Fruit fly (Drosophila melanogaster) whole organism, embryonic: ENCODE data around the gene REG.

Experiments
- CG10979 ChIP-seq: fragments of 200-800 bp; sonication (Bioruptor generic); optimal IDR thresholded peaks from 2 replicates; lab custom pipeline; 2018; ENCODE audit warnings: missing biosample characterization, mild to moderate bottlenecking, missing genetic modification characterization, moderate library complexity
- CG11723 ChIP-seq: fragments of 200-800 bp; sonication (Bioruptor generic); optimal IDR thresholded peaks from 2 replicates; lab custom pipeline; 2017; ENCODE audit warnings: missing biosample characterization, mild to moderate bottlenecking, missing genetic modification characterization
- CG12104 ChIP-seq: fragments of 200-800 bp; sonication (Bioruptor generic); optimal IDR thresholded peaks from 3 replicates; lab custom pipeline; 2016; ENCODE audit warnings: missing biosample characterization, missing genetic modification characterization
- CG12155 ChIP-seq: fragments of 200-800 bp; sonication (Bioruptor generic); optimal IDR thresholded peaks from 3 replicates; lab custom pipeline; 2016; ENCODE audit warnings: missing biosample characterization, missing genetic modification characterization
- CG12744 ChIP-seq: fragments of 200-800 bp; sonication (Bioruptor generic); optimal IDR thresholded peaks from 2 replicates; lab custom pipeline; 2016; ENCODE audit warnings: missing biosample characterization, missing genetic modification characterization
- CG13296 ChIP-seq: fragments of 200-800 bp; sonication (Bioruptor generic); optimal IDR thresholded peaks from 3 replicates; lab custom pipeline; 2018; ENCODE audit warnings: missing biosample characterization, mild to moderate bottlenecking, missing genetic modification characterization
- CG13424 ChIP-seq: fragments of 200-800 bp; sonication (Bioruptor generic); optimal IDR thresholded peaks from 2 replicates; lab custom pipeline; 2019; ENCODE audit warnings: missing biosample characterization, mild to moderate bottlenecking, missing genetic modification characterization, moderate library complexity
- CG15479 ChIP-seq: fragments of 200-800 bp; sonication (Bioruptor generic); optimal IDR thresholded peaks from 3 replicates; lab custom pipeline; 2019; ENCODE audit warnings: missing biosample characterization, mild to moderate bottlenecking, missing genetic modification characterization, moderate library complexity
- CG15514 ChIP-seq: fragments of 200-800 bp; sonication (Bioruptor generic); optimal IDR thresholded peaks from 3 replicates; lab custom pipeline; 2017; ENCODE audit warnings: missing biosample characterization, missing genetic modification characterization, mild to moderate bottlenecking, moderate library complexity, missing genetic modification reagents
- CG16863 ChIP-seq: fragments of 200-800 bp; sonication (Bioruptor generic); optimal IDR thresholded peaks from 3 replicates; lab custom pipeline; 2016; ENCODE audit warnings: missing biosample characterization, missing genetic modification characterization
- CG31441 ChIP-seq: fragments of 200-800 bp; sonication (Bioruptor generic); IDR thresholded peaks from 2 replicates; pipeline ENCODE4 v1.3.6; 2022; ENCODE audit warnings: missing biosample characterization, missing genetic modification characterization
- CG3163 ChIP-seq: fragments of 200-800 bp; sonication (Bioruptor generic); optimal IDR thresholded peaks from 3 replicates; lab custom pipeline; 2016; ENCODE audit warnings: missing biosample characterization, missing genetic modification characterization
- CG3407 ChIP-seq: fragments of 200-800 bp; sonication (Bioruptor generic); optimal IDR thresholded peaks from 2 replicates; lab custom pipeline; 2018; ENCODE audit warnings: missing biosample characterization, mild to moderate bottlenecking, missing genetic modification characterization
- CG3838 ChIP-seq: fragments of 200-800 bp; sonication (Bioruptor generic); optimal IDR thresholded peaks from 3 replicates; lab custom pipeline; 2016; ENCODE audit warnings: missing biosample characterization, missing genetic modification characterization
- CG42726 ChIP-seq: fragments of 200-800 bp; sonication (Bioruptor generic); IDR thresholded peaks from 2 replicates; pipeline ENCODE4 v1.3.6; 2022; ENCODE audit warnings: missing biosample characterization, missing genetic modification characterization; ENCODE audit not compliant: partially characterized antibody
- CG4617 ChIP-seq: fragments of 200-800 bp; sonication (Bioruptor generic); optimal IDR thresholded peaks from 3 replicates; lab custom pipeline; 2016; ENCODE audit warnings: missing biosample characterization, missing genetic modification characterization, borderline replicate concordance
- CG4707 ChIP-seq: fragments of 200-800 bp; sonication (Bioruptor generic); optimal IDR thresholded peaks from 2 replicates; lab custom pipeline; 2018; ENCODE audit warnings: missing biosample characterization, mild to moderate bottlenecking, missing genetic modification characterization, moderate library complexity
- CG5180 ChIP-seq: fragments of 200-800 bp; sonication (Bioruptor generic); optimal IDR thresholded peaks from 3 replicates; lab custom pipeline; 2017; ENCODE audit warnings: missing biosample characterization, missing genetic modification characterization, mild to moderate bottlenecking, moderate library complexity, missing genetic modification reagents
- CG7745 ChIP-seq: fragments of 200-800 bp; sonication (Bioruptor generic); optimal IDR thresholded peaks from 2 replicates; lab custom pipeline; 2018; ENCODE audit warnings: missing biosample characterization, mild to moderate bottlenecking, missing genetic modification characterization, moderate library complexity
- CG7928 ChIP-seq: fragments of 200-800 bp; sonication (Bioruptor generic); optimal IDR thresholded peaks from 2 replicates; lab custom pipeline; 2017; ENCODE audit warnings: missing biosample characterization, mild to moderate bottlenecking, missing genetic modification characterization
- CHES-1-like ChIP-seq: fragments of 200-800 bp; sonication (Bioruptor generic); optimal IDR thresholded peaks from 2 replicates; lab custom pipeline; 2016; ENCODE audit warnings: missing biosample characterization, missing genetic modification characterization
- D ChIP-seq, 2 experiments: fragments of 200-800 bp in 1 of 2; fragments of >200 bp in 1 of 2; sonication (Bioruptor generic) in 1 of 2; optimal IDR thresholded peaks; 2 replicates in 1 of 2; 3 replicates in 1 of 2; lab custom pipeline; 2017; ENCODE audit warnings: mild to moderate bottlenecking in 1 of 2, missing biosample characterization in 1 of 2, missing genetic modification characterization in 1 of 2, missing genetic modification reagents in 1 of 2
- Fer2 ChIP-seq: fragments of 200-800 bp; sonication (Bioruptor generic); optimal IDR thresholded peaks from 2 replicates; lab custom pipeline; 2018; ENCODE audit warnings: missing biosample characterization, mild to moderate bottlenecking, missing genetic modification characterization, moderate library complexity
- H15 ChIP-seq: fragments of 200-800 bp; sonication (Bioruptor generic); IDR thresholded peaks from 3 replicates; pipeline ENCODE4 v1.3.6; 2022; ENCODE audit warnings: missing biosample characterization, missing genetic modification characterization
- Hmx ChIP-seq: fragments of 200-800 bp; sonication (Bioruptor generic); optimal IDR thresholded peaks from 2 replicates; lab custom pipeline; 2016; ENCODE audit warnings: missing biosample characterization, missing genetic modification characterization
- Hr51 ChIP-seq, 2 experiments: fragments of 200-800 bp; sonication (Bioruptor generic); optimal IDR thresholded peaks; 2 replicates in 1 of 2; 3 replicates in 1 of 2; lab custom pipeline; 2016 to 2018; ENCODE audit warnings: missing biosample characterization in 2 of 2, missing genetic modification characterization in 2 of 2, mild to moderate bottlenecking in 1 of 2, moderate library complexity in 1 of 2
- Kr ChIP-seq: fragments of 200-800 bp; sonication (Bioruptor generic); optimal IDR thresholded peaks from 2 replicates; lab custom pipeline; 2017; ENCODE audit warnings: missing biosample characterization, mild to moderate bottlenecking, missing genetic modification characterization
- Mad ChIP-seq: fragments of 200-800 bp; sonication (Bioruptor generic); optimal IDR thresholded peaks from 2 replicates; lab custom pipeline; 2016; ENCODE audit warnings: missing biosample characterization, missing genetic modification characterization
- Myb ChIP-seq: fragments of 200-800 bp; sonication (Bioruptor generic); optimal IDR thresholded peaks from 2 replicates; lab custom pipeline; 2016; ENCODE audit warnings: missing biosample characterization, missing genetic modification characterization
- Optix ChIP-seq: fragments of 200-800 bp; sonication (Bioruptor generic); IDR thresholded peaks from 3 replicates; pipeline ENCODE4 v1.3.6; 2022; ENCODE audit warnings: missing biosample characterization, missing genetic modification characterization
- TFAM ChIP-seq: fragments of 200-800 bp; sonication (Bioruptor generic); optimal IDR thresholded peaks from 2 replicates; lab custom pipeline; 2017; ENCODE audit warnings: missing biosample characterization, missing genetic modification characterization, inconsistent platforms
- YL-1 ChIP-seq: fragments of 200-800 bp; sonication (Bioruptor generic); optimal IDR thresholded peaks from 3 replicates; lab custom pipeline; 2017; ENCODE audit warnings: missing biosample characterization, mild to moderate bottlenecking, missing genetic modification characterization
- az2 ChIP-seq: fragments of 200-800 bp; sonication (Bioruptor generic); optimal IDR thresholded peaks from 3 replicates; lab custom pipeline; 2016; ENCODE audit warnings: missing biosample characterization, missing genetic modification characterization
- bab2 ChIP-seq: fragments of 200-800 bp; sonication (Bioruptor generic); optimal IDR thresholded peaks from 2 replicates; lab custom pipeline; 2016; ENCODE audit warnings: missing biosample characterization, missing genetic modification characterization
- chn ChIP-seq: fragments of 200-800 bp; sonication (Bioruptor generic); optimal IDR thresholded peaks from 2 replicates; lab custom pipeline; 2016; ENCODE audit warnings: missing biosample characterization, missing genetic modification characterization
- emc ChIP-seq: fragments of 200-800 bp; sonication (Bioruptor generic); optimal IDR thresholded peaks from 2 replicates; lab custom pipeline; 2016; ENCODE audit warnings: missing biosample characterization, missing genetic modification characterization
- exex ChIP-seq: fragments of 200-800 bp; sonication (Bioruptor generic); optimal IDR thresholded peaks from 4 replicates; lab custom pipeline; 2018; ENCODE audit warnings: missing biosample characterization, mild to moderate bottlenecking, missing genetic modification characterization, moderate library complexity
- grau ChIP-seq: fragments of 200-800 bp; optimal IDR thresholded peaks from 3 replicates; lab custom pipeline; 2019; ENCODE audit warnings: missing biosample characterization, mild to moderate bottlenecking, missing genetic modification characterization, moderate library complexity
- lilli ChIP-seq: fragments of 200-800 bp; sonication (Bioruptor generic); optimal IDR thresholded peaks from 3 replicates; lab custom pipeline; 2016; ENCODE audit warnings: missing biosample characterization, missing genetic modification characterization
- p53 ChIP-seq: fragments of 200-800 bp; sonication (Bioruptor generic); optimal IDR thresholded peaks from 2 replicates; lab custom pipeline; 2016; ENCODE audit warnings: missing biosample characterization, missing genetic modification characterization
- peb ChIP-seq: fragments of 200-800 bp; sonication (Bioruptor generic); IDR thresholded peaks from 2 replicates; pipeline ENCODE4 v1.3.6; 2022; ENCODE audit warnings: missing biosample characterization, missing genetic modification characterization
- ranshi ChIP-seq: fragments of 200-800 bp; sonication (Bioruptor generic); IDR thresholded peaks from 2 replicates; pipeline ENCODE4 v1.3.6; 2022; ENCODE audit warnings: missing biosample characterization, missing genetic modification characterization
- salm ChIP-seq: fragments of 200-800 bp; sonication (Bioruptor generic); optimal IDR thresholded peaks from 2 replicates; lab custom pipeline; 2018; ENCODE audit warnings: missing biosample characterization, mild to moderate bottlenecking, missing genetic modification characterization
- stc ChIP-seq: fragments of 200-800 bp; sonication (Bioruptor generic); IDR thresholded peaks from 2 replicates; pipeline ENCODE4 v1.3.6; 2022; ENCODE audit warnings: missing biosample characterization, missing genetic modification characterization
- tin ChIP-seq: fragments of 200-800 bp; sonication (Bioruptor generic); optimal IDR thresholded peaks from 3 replicates; lab custom pipeline; 2016; ENCODE audit warnings: missing biosample characterization, missing genetic modification characterization
- tx ChIP-seq: fragments of 200-800 bp; sonication (Bioruptor generic); optimal IDR thresholded peaks from 2 replicates; lab custom pipeline; 2016; ENCODE audit warnings: missing biosample characterization, missing genetic modification characterization
- usp ChIP-seq: fragments of >200 bp; optimal IDR thresholded peaks from 2 replicates; lab custom pipeline; 2017; ENCODE audit warnings: missing biosample characterization, missing genetic modification characterization
- zfh1 ChIP-seq: fragments of 200-800 bp; sonication (Bioruptor generic); IDR thresholded peaks from 3 replicates; pipeline ENCODE4 v1.3.6; 2022; ENCODE audit warnings: missing biosample characterization, missing genetic modification characterization

The REG gene

DNA sequence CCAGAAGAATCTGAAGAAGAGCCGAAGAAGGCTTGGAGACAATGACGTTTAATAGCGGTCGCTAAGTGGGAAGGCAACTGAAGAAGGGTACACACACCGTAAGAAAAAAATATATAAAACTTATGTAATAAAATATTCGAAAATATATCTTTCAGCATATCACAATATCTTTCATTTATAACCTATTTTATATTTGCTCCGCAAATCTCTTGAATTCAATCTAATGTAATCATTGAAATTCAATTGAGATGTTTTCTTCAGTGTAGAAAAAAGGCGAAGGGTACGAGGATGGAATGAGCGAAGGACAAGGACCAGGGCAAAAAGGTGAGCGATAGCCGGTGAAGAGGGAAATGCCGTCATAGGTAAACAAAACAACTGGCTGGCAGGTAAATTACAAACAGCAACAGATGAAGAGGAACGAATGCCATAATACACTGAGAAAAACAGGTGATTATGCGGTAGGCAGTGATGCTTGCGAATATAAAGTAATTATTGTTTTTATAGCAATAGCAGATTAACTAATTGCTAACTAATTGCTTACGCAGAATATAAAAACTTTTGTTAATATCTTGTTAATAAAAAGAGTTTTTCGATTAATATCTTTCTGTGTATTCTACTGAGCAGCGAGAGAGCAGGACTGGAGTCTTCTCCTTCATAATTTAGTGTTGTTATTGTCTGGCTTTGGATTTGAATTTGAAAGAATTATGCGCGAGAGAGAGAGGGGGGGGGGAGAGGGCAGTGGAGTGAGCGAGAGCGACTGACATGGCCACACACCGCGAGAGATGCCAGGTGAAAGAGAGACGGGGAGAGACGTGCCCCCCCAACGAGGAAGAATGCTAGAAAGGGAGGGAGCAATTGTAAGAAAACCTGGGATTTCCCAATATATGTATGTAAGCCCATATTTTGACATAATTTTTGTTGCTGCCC is 21.9 kb downstream of the REG start (continued):
- TF ChIP-seq CG13424 (tag; lab: Kevin White, UChicago), result peak; percentile 83
- TF ChIP-seq CG4617 (GFP tag; lab: Kevin White, UChicago), result peak; percentile 9
- peak; percentile 87 for TF ChIP-seq bab2 (GFP tag; lab: Kevin White, UChicago)
- TF ChIP-seq CG12744, result peak; percentile 70
- peak; percentile 18 for TF ChIP-seq CG4707 (GFP tag; lab: Kevin White, UChicago)
- TF ChIP-seq CG3838 (GFP tag; lab: Kevin White, UChicago), result peak; percentile 39
- peak; percentile 74 for TF ChIP-seq CG15479 (GFP tag; lab: Kevin White, UChicago)
- TF ChIP-seq usp (GFP tag; lab: Kevin White, UChicago), result no peak
- peak; percentile 87 for TF ChIP-seq tin (GFP tag; lab: Kevin White, UChicago)
- peak; percentile 65 for TF ChIP-seq CG13296 (GFP tag; lab: Kevin White, UChicago)
- TF ChIP-seq Myb (GFP tag; lab: Kevin White, UChicago), result peak; percentile 34
- peak; percentile 36 for TF ChIP-seq p53 (GFP tag; lab: Kevin White, UChicago)
- TF ChIP-seq TFAM (GFP tag; lab: Kevin White, UChicago), result peak; percentile 45
- peak; percentile 89 for TF ChIP-seq CG31441 (GFP tag; lab: Robert Waterston, UW)
- peak; percentile 77 for TF ChIP-seq CHES-1-like (GFP tag; lab: Kevin White, UChicago)
- peak; percentile 61 for TF ChIP-seq tx (GFP tag; lab: Kevin White, UChicago)
- TF ChIP-seq Mad (GFP tag; lab: Kevin White, UChicago), result peak; percentile 65
- no peak for TF ChIP-seq CG7928 (GFP tag; lab: Kevin White, UChicago)
- TF ChIP-seq CG12155 (GFP tag; lab: Kevin White, UChicago), result peak; percentile 77
- TF ChIP-seq chn, result peak; percentile 82
- peak; percentile 47 for TF ChIP-seq CG15514 (GFP tag; lab: Kevin White, UChicago)
- TF ChIP-seq CG3407 (GFP tag; lab: Kevin White, UChicago), result peak; percentile 74
- TF ChIP-seq ranshi, result peak; percentile 78
- TF ChIP-seq lilli (GFP tag; lab: Kevin White, UChicago), result peak; percentile 88
- peak; percentile 86 for TF ChIP-seq Kr (GFP tag; lab: Kevin White, UChicago)
- peak; percentile 51 for TF ChIP-seq CG11723 (GFP tag; lab: Kevin White, UChicago)
- peak; percentile 79 for TF ChIP-seq CG16863
- no peak; the same call in 1 of the 3 replicates for TF ChIP-seq Optix (GFP tag; lab: Robert Waterston, UW)
- TF ChIP-seq stc (GFP tag; lab: Robert Waterston, UW), result peak; percentile 79
- no peak for TF ChIP-seq D (optimal IDR thresholded peaks at IDR 0.05; lab: Kevin White, UChicago)
- peak; percentile 86 for TF ChIP-seq D (GFP tag; optimal IDR thresholded peaks at IDR 0.05; lab: Kevin White, UChicago)
- peak; percentile 64 for TF ChIP-seq CG5180 (GFP tag; lab: Kevin White, UChicago)
- TF ChIP-seq zfh1 (GFP tag; lab: Robert Waterston, UW), result peak; percentile 93
- peak; percentile 69 for TF ChIP-seq Hmx (GFP tag; lab: Kevin White, UChicago)
- TF ChIP-seq peb (GFP tag; lab: Robert Waterston, UW), result peak; percentile 55; the same call in 1 of the 2 replicates
- peak; percentile 31 for TF ChIP-seq Fer2 (tag; lab: Kevin White, UChicago)
- peak; percentile 66 for TF ChIP-seq CG12104
- TF ChIP-seq az2 (GFP tag; lab: Kevin White, UChicago), result peak; percentile 83
- no peak for TF ChIP-seq CG42726 (GFP tag; lab: Robert Waterston, UW)
- no peak for TF ChIP-seq emc (GFP tag; lab: Kevin White, UChicago)
- peak; percentile 68 for TF ChIP-seq salm
- no peak for TF ChIP-seq exex (tag; lab: Kevin White, UChicago)
- peak; percentile 97 for TF ChIP-seq CG10979
- peak; percentile 62 to 80 for TF ChIP-seq Hr51 (GFP tag; optimal IDR thresholded peaks at IDR 0.05; lab: Kevin White, UChicago)
- peak; percentile 55 for TF ChIP-seq CG3163
- TF ChIP-seq grau (tag; lab: Kevin White, UChicago), result peak; percentile 61
- peak; percentile 67; the same call in 2 of the 3 replicates for TF ChIP-seq H15 (GFP tag; lab: Robert Waterston, UW)
- peak; percentile 44 for TF ChIP-seq YL-1 (GFP tag; lab: Kevin White, UChicago)
- TF ChIP-seq CG7745, result peak; percentile 44
